Fruit fly (Drosophila melanogaster) whole organism, embryonic: ENCODE measurements around the gene Osi17.

Source experiments
- B-H1 ChIP-seq: fragments of 200-800 bp; sonication (Bioruptor generic); IDR thresholded peaks from 3 replicates; pipeline ENCODE4 v1.3.6; 2022; ENCODE audit warnings: missing biosample characterization, missing genetic modification characterization
- CG10462 ChIP-seq: fragments of 200-800 bp; sonication (Bioruptor generic); optimal IDR thresholded peaks from 2 replicates; lab custom pipeline; 2016; ENCODE audit warnings: missing biosample characterization, missing genetic modification characterization
- CG11085 ChIP-seq: fragments of 200-800 bp; sonication (Bioruptor generic); IDR thresholded peaks from 2 replicates; pipeline ENCODE4 v1.3.6; 2022; ENCODE audit warnings: missing biosample characterization, missing genetic modification characterization
- CG13424 ChIP-seq: fragments of 200-800 bp; sonication (Bioruptor generic); optimal IDR thresholded peaks from 2 replicates; lab custom pipeline; 2019; ENCODE audit warnings: missing biosample characterization, mild to moderate bottlenecking, missing genetic modification characterization, moderate library complexity
- CG16813 ChIP-seq: fragments of 200-800 bp; sonication (Bioruptor generic); IDR thresholded peaks from 3 replicates; pipeline ENCODE4 v1.3.6; 2022; ENCODE audit warnings: missing biosample characterization, missing genetic modification characterization; ENCODE audit not compliant: partially characterized antibody
- CG17186 ChIP-seq: fragments of 200-800 bp; sonication (Bioruptor generic); optimal IDR thresholded peaks from 3 replicates; lab custom pipeline; 2017; ENCODE audit warnings: missing biosample characterization, missing genetic modification reagents, missing genetic modification characterization
- CG17359 ChIP-seq: fragments of 200-800 bp; sonication (Bioruptor generic); optimal IDR thresholded peaks from 3 replicates; lab custom pipeline; 2018; ENCODE audit warnings: missing biosample characterization, mild to moderate bottlenecking, missing genetic modification characterization, moderate library complexity
- CG2120 ChIP-seq: fragments of 200-800 bp; sonication (Bioruptor generic); optimal IDR thresholded peaks from 3 replicates; lab custom pipeline; 2016; ENCODE audit warnings: missing biosample characterization, missing genetic modification characterization
- CG2129 ChIP-seq: fragments of 200-800 bp; sonication (Bioruptor generic); IDR thresholded peaks from 2 replicates; pipeline ENCODE4 v1.3.6; 2022; ENCODE audit warnings: missing biosample characterization, missing genetic modification characterization; ENCODE audit not compliant: partially characterized antibody
- CG30020 ChIP-seq: fragments of 200-800 bp; optimal IDR thresholded peaks from 2 replicates; lab custom pipeline; 2019; ENCODE audit warnings: missing biosample characterization, mild to moderate bottlenecking, missing genetic modification characterization, moderate library complexity
- CG33213 ChIP-seq: fragments of 200-800 bp; sonication (Bioruptor generic); optimal IDR thresholded peaks from 3 replicates; lab custom pipeline; 2016; ENCODE audit warnings: missing biosample characterization, missing genetic modification characterization
- CG4617 ChIP-seq: fragments of 200-800 bp; sonication (Bioruptor generic); optimal IDR thresholded peaks from 3 replicates; lab custom pipeline; 2016; ENCODE audit warnings: missing biosample characterization, missing genetic modification characterization, borderline replicate concordance
- CG4730 ChIP-seq: fragments of 200-800 bp; sonication (Bioruptor generic); IDR thresholded peaks from 2 replicates; pipeline ENCODE4 v1.3.6; 2022; ENCODE audit warnings: missing biosample characterization, missing genetic modification characterization
- CG5245 ChIP-seq: fragments of 200-800 bp; sonication (Bioruptor generic); optimal IDR thresholded peaks from 3 replicates; lab custom pipeline; 2016; ENCODE audit warnings: missing biosample characterization, missing genetic modification characterization
- CG6175 ChIP-seq: fragments of 200-800 bp; sonication (Bioruptor generic); IDR thresholded peaks from 3 replicates; pipeline ENCODE4 v1.3.6; 2022; ENCODE audit warnings: missing biosample characterization, missing genetic modification characterization
- CG6654 ChIP-seq: fragments of 200-800 bp; sonication (Bioruptor generic); optimal IDR thresholded peaks from 2 replicates; lab custom pipeline; 2017; ENCODE audit warnings: missing biosample characterization, mild to moderate bottlenecking, missing genetic modification characterization
- CG8089 ChIP-seq: fragments of 200-800 bp; sonication (Bioruptor generic); optimal IDR thresholded peaks from 3 replicates; lab custom pipeline; 2016; ENCODE audit warnings: missing biosample characterization, missing genetic modification characterization
- CG8765 ChIP-seq: fragments of 200-800 bp; sonication (Bioruptor generic); IDR thresholded peaks from 2 replicates; pipeline ENCODE4 v1.3.6; 2022; ENCODE audit warnings: missing biosample characterization, missing genetic modification characterization
- CG9609 ChIP-seq: fragments of 200-800 bp; sonication (Bioruptor generic); optimal IDR thresholded peaks from 3 replicates; lab custom pipeline; 2016; ENCODE audit warnings: missing biosample characterization, missing genetic modification characterization
- Camta ChIP-seq: fragments of 200-800 bp; sonication (Bioruptor generic); optimal IDR thresholded peaks from 2 replicates; lab custom pipeline; 2016; ENCODE audit warnings: missing biosample characterization, missing genetic modification characterization
- Elba2 ChIP-seq: fragments of 200-800 bp; sonication (Bioruptor generic); optimal IDR thresholded peaks from 3 replicates; lab custom pipeline; 2016; ENCODE audit warnings: missing biosample characterization, missing genetic modification characterization
- Ets97D ChIP-seq: fragments of 200-800 bp; sonication (Bioruptor generic); optimal IDR thresholded peaks from 3 replicates; lab custom pipeline; 2016; ENCODE audit warnings: missing biosample characterization, missing genetic modification characterization
- HHEX ChIP-seq: fragments of 200-800 bp; sonication (Bioruptor generic); optimal IDR thresholded peaks from 3 replicates; lab custom pipeline; 2017; ENCODE audit warnings: missing biosample characterization, mild to moderate bottlenecking, missing genetic modification characterization, missing genetic modification reagents
- Hand ChIP-seq: fragments of 200-800 bp; sonication (Bioruptor generic); optimal IDR thresholded peaks from 2 replicates; lab custom pipeline; 2017; ENCODE audit warnings: mild to moderate bottlenecking, missing biosample characterization, missing genetic modification reagents, missing genetic modification characterization
- Hmx ChIP-seq: fragments of 200-800 bp; sonication (Bioruptor generic); optimal IDR thresholded peaks from 2 replicates; lab custom pipeline; 2016; ENCODE audit warnings: missing biosample characterization, missing genetic modification characterization
- Lhr ChIP-seq: fragments of 200-800 bp; sonication (Bioruptor generic); optimal IDR thresholded peaks from 3 replicates; lab custom pipeline; 2017; ENCODE audit warnings: mild to moderate bottlenecking, missing biosample characterization, missing genetic modification reagents, missing genetic modification characterization
- NC2β ChIP-seq: fragments of 200-800 bp; sonication (Bioruptor generic); optimal IDR thresholded peaks from 2 replicates; lab custom pipeline; 2016; ENCODE audit warnings: missing biosample characterization, missing genetic modification characterization
- Oli ChIP-seq: fragments of 200-800 bp; sonication (Bioruptor generic); optimal IDR thresholded peaks from 2 replicates; lab custom pipeline; 2018; ENCODE audit warnings: missing biosample characterization, mild to moderate bottlenecking, missing genetic modification characterization, moderate library complexity
- Pdp1 ChIP-seq, 2 experiments: fragments of 200-800 bp; sonication (Bioruptor generic); optimal IDR thresholded peaks; 3 replicates each; lab custom pipeline; 2016; ENCODE audit warnings: missing biosample characterization in 2 of 2, missing genetic modification characterization in 2 of 2, mild to moderate bottlenecking in 1 of 2, moderate library complexity in 1 of 2
- Six4 ChIP-seq: fragments of 200-800 bp; sonication (Bioruptor generic); optimal IDR thresholded peaks from 2 replicates; lab custom pipeline; 2016; ENCODE audit warnings: missing biosample characterization, missing genetic modification characterization
- Sox102F ChIP-seq: fragments of 200-800 bp; sonication (Bioruptor generic); optimal IDR thresholded peaks from 2 replicates; lab custom pipeline; 2018; ENCODE audit warnings: missing biosample characterization, mild to moderate bottlenecking, missing genetic modification characterization, moderate library complexity
- ash1 ChIP-seq: fragments of 200-800 bp; sonication (Bioruptor generic); optimal IDR thresholded peaks from 2 replicates; lab custom pipeline; 2018; ENCODE audit warnings: missing biosample characterization, mild to moderate bottlenecking, missing genetic modification characterization
- cato ChIP-seq: fragments of 200-800 bp; sonication (Bioruptor generic); optimal IDR thresholded peaks from 2 replicates; lab custom pipeline; 2016; ENCODE audit warnings: missing biosample characterization, missing genetic modification characterization, borderline replicate concordance
- chinmo ChIP-seq: fragments of 200-800 bp; sonication (Bioruptor generic); IDR thresholded peaks from 4 replicates; pipeline ENCODE4 v1.3.6; 2022; ENCODE audit warnings: missing biosample characterization, missing genetic modification characterization; ENCODE audit not compliant: partially characterized antibody
- chm ChIP-seq: fragments of 200-800 bp; sonication (Bioruptor generic); IDR thresholded peaks from 2 replicates; pipeline ENCODE4 v1.3.6; 2022; ENCODE audit warnings: missing biosample characterization, missing genetic modification characterization
- crc ChIP-seq: fragments of 200-800 bp; sonication (Bioruptor generic); optimal IDR thresholded peaks from 2 replicates; lab custom pipeline; 2016; ENCODE audit warnings: missing biosample characterization, missing genetic modification characterization
- eve ChIP-seq, 2 experiments: fragments of >200 bp; optimal IDR thresholded peaks; 2 replicates each; lab custom pipeline; 2017; ENCODE audit warnings: missing biosample characterization in 2 of 2, missing genetic modification characterization in 2 of 2
- fd102C ChIP-seq: fragments of 200-800 bp; sonication (Bioruptor generic); optimal IDR thresholded peaks from 2 replicates; lab custom pipeline; 2018; ENCODE audit warnings: missing biosample characterization, mild to moderate bottlenecking, missing genetic modification characterization, moderate library complexity
- ftz-f1 ChIP-seq: fragments of 200-800 bp; sonication (Bioruptor generic); optimal IDR thresholded peaks from 2 replicates; lab custom pipeline; 2016; ENCODE audit warnings: missing biosample characterization, missing genetic modification characterization
- her ChIP-seq: fragments of 200-800 bp; sonication (Bioruptor generic); optimal IDR thresholded peaks from 2 replicates; lab custom pipeline; 2016; ENCODE audit warnings: missing biosample characterization, missing genetic modification characterization
- lov ChIP-seq, 2 experiments: fragments of 200-800 bp in 1 of 2; fragments of >200 bp in 1 of 2; sonication (Bioruptor generic) in 1 of 2; IDR thresholded peaks in 1 of 2; optimal IDR thresholded peaks in 1 of 2; 2 replicates in 1 of 2; 3 replicates in 1 of 2; pipeline versions ENCODE4 v1.3.6 to Lab custom; 2017 to 2022; ENCODE audit warnings: missing biosample characterization in 1 of 2, missing genetic modification characterization in 1 of 2
- nerfin-2 ChIP-seq: fragments of 200-800 bp; sonication (Bioruptor generic); IDR thresholded peaks from 2 replicates; pipeline ENCODE4 v1.3.6; 2022; ENCODE audit warnings: missing biosample characterization, missing genetic modification characterization; ENCODE audit not compliant: partially characterized antibody
- nmo ChIP-seq: fragments of 200-800 bp; sonication (Bioruptor generic); optimal IDR thresholded peaks from 2 replicates; lab custom pipeline; 2018; ENCODE audit warnings: missing biosample characterization, mild to moderate bottlenecking, missing genetic modification characterization, moderate library complexity
- pho ChIP-seq: fragments of 200-800 bp; sonication (Bioruptor generic); optimal IDR thresholded peaks from 2 replicates; lab custom pipeline; 2016; ENCODE audit warnings: missing biosample characterization, missing genetic modification characterization
- phol ChIP-seq: fragments of 200-800 bp; sonication (Bioruptor generic); optimal IDR thresholded peaks from 3 replicates; lab custom pipeline; 2018; ENCODE audit warnings: missing biosample characterization, mild to moderate bottlenecking, missing genetic modification characterization, moderate library complexity
- prd ChIP-seq, 3 experiments: fragments of >200 bp in 2 of 3; fragments of 200-800 bp in 1 of 3; sonication (Bioruptor generic) in 1 of 3; optimal IDR thresholded peaks in 2 of 3; IDR thresholded peaks in 1 of 3; 2 replicates in 2 of 3; 3 replicates in 1 of 3; pipeline versions ENCODE4 v1.3.6 to Lab custom; 2017 to 2022; ENCODE audit warnings: missing biosample characterization in 1 of 3, missing genetic modification characterization in 1 of 3
- ro ChIP-seq: fragments of 200-800 bp; sonication (Bioruptor generic); IDR thresholded peaks from 2 replicates; pipeline ENCODE4 v1.3.6; 2022; ENCODE audit warnings: missing biosample characterization, missing genetic modification characterization
- slbo ChIP-seq: fragments of 200-800 bp; sonication (Bioruptor generic); IDR thresholded peaks from 2 replicates; pipeline ENCODE4 v1.3.6; 2022; ENCODE audit warnings: missing biosample characterization, missing genetic modification characterization
- vnd ChIP-seq: fragments of 200-800 bp; sonication (Bioruptor generic); IDR thresholded peaks from 3 replicates; pipeline ENCODE4 v1.3.6; 2022; ENCODE audit warnings: missing biosample characterization, missing genetic modification characterization; ENCODE audit not compliant: partially characterized antibody
- z ChIP-seq: fragments of 200-800 bp; sonication (Bioruptor generic); IDR thresholded peaks from 3 replicates; pipeline ENCODE4 v1.3.6; 2022; ENCODE audit warnings: missing biosample characterization, missing genetic modification characterization

Gene Osi17

DNA sequence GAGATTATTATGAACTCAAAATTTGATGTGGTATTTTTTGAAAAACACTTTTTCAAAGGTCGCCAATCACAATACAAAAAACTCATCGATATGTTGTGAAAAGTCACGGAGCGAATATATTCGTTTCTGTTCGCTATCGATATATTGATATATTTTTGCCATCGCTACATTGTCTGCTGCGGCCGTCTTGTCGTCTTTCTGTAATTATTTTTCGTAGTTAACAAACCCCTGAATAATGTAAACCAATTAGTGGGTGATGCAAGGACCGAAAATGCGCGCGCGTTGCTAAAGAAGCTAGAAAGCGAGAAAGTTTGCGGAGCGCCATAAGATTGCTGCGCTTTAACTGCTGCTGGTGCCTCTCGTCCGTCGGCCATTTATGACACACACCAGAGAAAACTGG lies 39.2 kb downstream of the Osi17 start, which contains the start of gene Pak (continued):
- TF ChIP-seq prd (optimal IDR thresholded peaks at IDR 0.05; lab: Kevin White, UChicago), result no peak
- no peak for TF ChIP-seq prd (GFP tag; IDR thresholded peaks at IDR 0.05; lab: Robert Waterston, UW)
- no peak for TF ChIP-seq her
- TF ChIP-seq CG5245 (GFP tag; lab: Kevin White, UChicago), result no peak
- TF ChIP-seq CG11085 (GFP tag; lab: Robert Waterston, UW), result no peak
- TF ChIP-seq Elba2, result no peak
- TF ChIP-seq Hand (GFP tag; lab: Kevin White, UChicago), result no peak
- no peak for TF ChIP-seq chm (GFP tag; lab: Robert Waterston, UW)
- TF ChIP-seq ftz-f1, result no peak
- no peak for TF ChIP-seq Six4 (GFP tag; lab: Kevin White, UChicago)
- no peak for TF ChIP-seq CG8089
- no peak for TF ChIP-seq CG10462
- no peak for TF ChIP-seq CG6654
- peak; percentile 58 for TF ChIP-seq Ets97D
- TF ChIP-seq CG4730 (GFP tag; lab: Robert Waterston, UW), result no peak
- TF ChIP-seq CG17186 (GFP tag; lab: Kevin White, UChicago), result peak; percentile 25
- no peak for TF ChIP-seq CG13424 (tag; lab: Kevin White, UChicago)
- no peak for TF ChIP-seq eve (GFP tag; optimal IDR thresholded peaks at IDR 0.05; lab: Kevin White, UChicago)
- no peak for TF ChIP-seq crc (GFP tag; lab: Kevin White, UChicago)
- TF ChIP-seq Lhr (GFP tag; lab: Kevin White, UChicago), result peak; percentile 48
- no peak for TF ChIP-seq z
- no peak for TF ChIP-seq HHEX (GFP tag; lab: Kevin White, UChicago)
- no peak for TF ChIP-seq CG17359 (tag; lab: Kevin White, UChicago)
- no peak for TF ChIP-seq CG6175 (GFP tag; lab: Robert Waterston, UW)
- TF ChIP-seq CG2120 (GFP tag; lab: Kevin White, UChicago), result peak; percentile 26
- peak; percentile 95 for TF ChIP-seq CG16813 (GFP tag; lab: Robert Waterston, UW)
- TF ChIP-seq ash1 (GFP tag; lab: Kevin White, UChicago), result no peak
- peak; percentile 95 for TF ChIP-seq CG4617 (GFP tag; lab: Kevin White, UChicago)
- peak; percentile 76 for TF ChIP-seq CG2129
- peak; percentile 33; the same call in 1 of the 2 replicates for TF ChIP-seq slbo (GFP tag; lab: Robert Waterston, UW)
- TF ChIP-seq NC2β, result no peak
- peak; percentile 32 for TF ChIP-seq nmo (GFP tag; lab: Kevin White, UChicago)
- peak; percentile 45 for TF ChIP-seq CG33213
- TF ChIP-seq lov (optimal IDR thresholded peaks at IDR 0.05; lab: Kevin White, UChicago), result no peak
- TF ChIP-seq lov (GFP tag; IDR thresholded peaks at IDR 0.05; lab: Robert Waterston, UW), result no peak
- no peak for TF ChIP-seq fd102C (GFP tag; lab: Kevin White, UChicago)
- TF ChIP-seq CG9609, result no peak
- TF ChIP-seq Pdp1 (GFP tag; optimal IDR thresholded peaks at IDR 0.05; lab: Kevin White, UChicago), result no peak
- no peak for TF ChIP-seq Hmx (GFP tag; lab: Kevin White, UChicago)
- no peak for TF ChIP-seq ro
- peak; percentile 82 for TF ChIP-seq nerfin-2 (GFP tag; lab: Robert Waterston, UW)
- no peak for TF ChIP-seq Sox102F (GFP tag; lab: Kevin White, UChicago)
- no peak for TF ChIP-seq pho (GFP tag; lab: Kevin White, UChicago)
- TF ChIP-seq CG8765 (GFP tag; lab: Robert Waterston, UW), result no peak
- TF ChIP-seq vnd, result peak; percentile 95
- TF ChIP-seq B-H1 (GFP tag; lab: Robert Waterston, UW), result no peak
- TF ChIP-seq Camta (GFP tag; lab: Kevin White, UChicago), result no peak
- TF ChIP-seq Oli, result no peak
- peak; percentile 57 for TF ChIP-seq CG30020
- TF ChIP-seq phol (tag; lab: Kevin White, UChicago), result peak; percentile 57
- TF ChIP-seq cato, result no peak
- TF ChIP-seq chinmo, result peak; percentile 89; the same call in 2 of the 4 replicates
